Worm (Caenorhabditis elegans) whole organism, L4/young adult: ENCODE data around the gene pha-2.

Experiments
- W03F9.2 ChIP-seq: fragments of 150-350 bp; optimal IDR thresholded peaks from 2 replicates; lab custom pipeline; 2014; ENCODE audit warnings: missing biosample characterization, missing genetic modification characterization
- dao-5 ChIP-seq: sonication (generic microtip); optimal IDR thresholded peaks from 2 replicates; lab custom pipeline; 2016; ENCODE audit warnings: missing genotype, missing genetic modification characterization, moderate library complexity, missing compliant biosample characterization
- him-1 ChIP-seq: sonication (generic microtip); optimal IDR thresholded peaks from 2 replicates; lab custom pipeline; 2016; ENCODE audit warnings: missing genotype, missing genetic modification reagents, missing genetic modification characterization, missing compliant biosample characterization

DNA sequence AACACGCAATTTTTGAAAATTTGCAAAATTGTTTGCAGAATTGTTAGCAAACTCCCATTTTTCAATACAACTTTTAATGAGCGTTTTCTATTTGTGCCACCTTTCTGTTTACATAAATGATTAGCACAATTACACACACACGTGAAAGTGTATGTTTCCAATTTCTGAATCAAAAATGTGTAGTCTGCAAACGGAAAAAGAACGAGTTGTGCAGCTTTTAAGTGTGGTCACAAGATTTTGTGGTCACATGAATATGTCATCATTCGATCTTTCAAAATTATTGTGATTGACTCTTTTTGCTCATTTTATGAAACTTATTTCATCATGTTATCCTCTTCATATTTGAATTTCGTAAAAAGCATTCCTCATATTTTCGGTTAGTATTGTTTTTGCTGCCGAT is 36.1 kb downstream of the pha-2 start:
- no peak for TF ChIP-seq dao-5 (tag; lab: Kevin White, UChicago)
- TF ChIP-seq him-1 (tag; lab: Kevin White, UChicago), result no peak
- TF ChIP-seq W03F9.2 (tag; lab: Kevin White, UChicago), result no peak
